Fruit fly (Drosophila melanogaster) whole organism, embryonic: ENCODE measurements around the gene CG1801.

Experiments
- ATbp ChIP-seq: fragments of 200-800 bp; sonication (Bioruptor generic); optimal IDR thresholded peaks from 2 replicates; lab custom pipeline; 2017; ENCODE audit warnings: missing biosample characterization, mild to moderate bottlenecking, missing genetic modification characterization, missing genetic modification reagents
- Bdp1 ChIP-seq: fragments of 200-800 bp; sonication (Bioruptor generic); optimal IDR thresholded peaks from 3 replicates; lab custom pipeline; 2016; ENCODE audit warnings: missing biosample characterization, missing genetic modification characterization
- CG1603 ChIP-seq: fragments of 200-800 bp; sonication (Bioruptor generic); optimal IDR thresholded peaks from 2 replicates; lab custom pipeline; 2019; ENCODE audit warnings: missing biosample characterization, mild to moderate bottlenecking, missing genetic modification characterization, moderate library complexity
- CG16815 ChIP-seq: fragments of 200-800 bp; sonication (Bioruptor generic); optimal IDR thresholded peaks from 3 replicates; lab custom pipeline; 2017; ENCODE audit warnings: missing biosample characterization, mild to moderate bottlenecking, missing genetic modification characterization
- CG17612 ChIP-seq: fragments of 200-800 bp; sonication (Bioruptor generic); IDR thresholded peaks from 2 replicates; pipeline ENCODE4 v1.3.6; 2022; ENCODE audit warnings: missing biosample characterization, missing genetic modification characterization
- CG18619 ChIP-seq: fragments of 200-800 bp; sonication (Bioruptor generic); optimal IDR thresholded peaks from 3 replicates; lab custom pipeline; 2017; ENCODE audit warnings: missing biosample characterization, mild to moderate bottlenecking, missing genetic modification characterization
- CG32772 ChIP-seq: fragments of 200-800 bp; sonication (Bioruptor generic); IDR thresholded peaks from 2 replicates; pipeline ENCODE4 v1.3.6; 2022; ENCODE audit warnings: missing biosample characterization, missing genetic modification characterization
- CG33557 ChIP-seq: fragments of 200-800 bp; sonication (Bioruptor generic); optimal IDR thresholded peaks from 2 replicates; lab custom pipeline; 2019; ENCODE audit warnings: missing biosample characterization, mild to moderate bottlenecking, missing genetic modification characterization, moderate library complexity
- CG3838 ChIP-seq: fragments of 200-800 bp; sonication (Bioruptor generic); optimal IDR thresholded peaks from 3 replicates; lab custom pipeline; 2016; ENCODE audit warnings: missing biosample characterization, missing genetic modification characterization
- CG4328 ChIP-seq: fragments of 200-800 bp; sonication (Bioruptor generic); optimal IDR thresholded peaks from 3 replicates; lab custom pipeline; 2017; ENCODE audit warnings: missing biosample characterization, missing genetic modification reagents, missing genetic modification characterization
- CG4730 ChIP-seq: fragments of 200-800 bp; sonication (Bioruptor generic); IDR thresholded peaks from 2 replicates; pipeline ENCODE4 v1.3.6; 2022; ENCODE audit warnings: missing biosample characterization, missing genetic modification characterization
- CG5180 ChIP-seq: fragments of 200-800 bp; sonication (Bioruptor generic); optimal IDR thresholded peaks from 3 replicates; lab custom pipeline; 2017; ENCODE audit warnings: missing biosample characterization, missing genetic modification characterization, mild to moderate bottlenecking, moderate library complexity, missing genetic modification reagents
- CG7556 ChIP-seq: fragments of 200-800 bp; sonication (Bioruptor generic); optimal IDR thresholded peaks from 2 replicates; lab custom pipeline; 2017; ENCODE audit warnings: missing biosample characterization, mild to moderate bottlenecking, missing genetic modification characterization
- Dek ChIP-seq: fragments of 200-800 bp; sonication (Bioruptor generic); optimal IDR thresholded peaks from 3 replicates; lab custom pipeline; 2019; ENCODE audit warnings: missing biosample characterization, mild to moderate bottlenecking, missing genetic modification characterization, moderate library complexity
- Dip3 ChIP-seq: fragments of 200-800 bp; sonication (Bioruptor generic); optimal IDR thresholded peaks from 3 replicates; lab custom pipeline; 2016; ENCODE audit warnings: missing biosample characterization, missing genetic modification characterization
- Elba2 ChIP-seq: fragments of 200-800 bp; sonication (Bioruptor generic); optimal IDR thresholded peaks from 3 replicates; lab custom pipeline; 2016; ENCODE audit warnings: missing biosample characterization, missing genetic modification characterization
- Max ChIP-seq: fragments of 200-800 bp; sonication (Bioruptor generic); optimal IDR thresholded peaks from 2 replicates; lab custom pipeline; 2016; ENCODE audit warnings: missing biosample characterization, mild to moderate bottlenecking, missing genetic modification characterization
- Nf-YA ChIP-seq: fragments of 200-800 bp; sonication (Bioruptor generic); IDR thresholded peaks from 2 replicates; pipeline ENCODE4 v1.3.6; 2022; ENCODE audit warnings: missing biosample characterization, missing genetic modification characterization
- Rfx ChIP-seq: fragments of 200-800 bp; sonication (Bioruptor generic); IDR thresholded peaks from 2 replicates; pipeline ENCODE4 v1.3.6; 2022; ENCODE audit warnings: missing biosample characterization, missing genetic modification characterization
- Sin3A ChIP-seq: fragments of >200 bp; optimal IDR thresholded peaks from 2 replicates; lab custom pipeline; 2018
- Sox102F ChIP-seq: fragments of 200-800 bp; sonication (Bioruptor generic); optimal IDR thresholded peaks from 2 replicates; lab custom pipeline; 2018; ENCODE audit warnings: missing biosample characterization, mild to moderate bottlenecking, missing genetic modification characterization, moderate library complexity
- Sry-δ ChIP-seq: fragments of 200-800 bp; sonication (Bioruptor generic); optimal IDR thresholded peaks from 2 replicates; lab custom pipeline; 2016; ENCODE audit warnings: missing biosample characterization, missing genetic modification characterization
- Tbp ChIP-seq: fragments of >200 bp; optimal IDR thresholded peaks from 2 replicates; lab custom pipeline; 2018; ENCODE audit warnings: missing biosample characterization, missing genetic modification characterization
- bcd ChIP-seq: fragments of 200-800 bp; sonication (Bioruptor generic); optimal IDR thresholded peaks from 2 replicates; lab custom pipeline; 2017; ENCODE audit warnings: missing biosample characterization, mild to moderate bottlenecking, missing genetic modification characterization
- bowl ChIP-seq: fragments of 200-800 bp; sonication (Bioruptor generic); IDR thresholded peaks from 2 replicates; pipeline ENCODE4 v1.3.6; 2022; ENCODE audit warnings: missing biosample characterization, missing genetic modification characterization
- btn ChIP-seq: fragments of 200-800 bp; sonication (Bioruptor generic); optimal IDR thresholded peaks from 2 replicates; lab custom pipeline; 2016; ENCODE audit warnings: missing biosample characterization, missing genetic modification characterization
- eve ChIP-seq, 2 experiments: fragments of >200 bp; optimal IDR thresholded peaks; 2 replicates each; lab custom pipeline; 2017; ENCODE audit warnings: missing biosample characterization in 2 of 2, missing genetic modification characterization in 2 of 2
- eyg ChIP-seq: fragments of 200-800 bp; sonication (Bioruptor generic); optimal IDR thresholded peaks from 3 replicates; lab custom pipeline; 2016; ENCODE audit warnings: missing biosample characterization, missing genetic modification characterization
- fd96Cb ChIP-seq: fragments of 200-800 bp; sonication (Bioruptor generic); optimal IDR thresholded peaks from 2 replicates; lab custom pipeline; 2018; ENCODE audit warnings: missing biosample characterization, mild to moderate bottlenecking, missing genetic modification characterization, moderate library complexity
- gsb-n ChIP-seq: fragments of 200-800 bp; sonication (Bioruptor generic); optimal IDR thresholded peaks from 3 replicates; lab custom pipeline; 2018; ENCODE audit warnings: missing biosample characterization, mild to moderate bottlenecking, missing genetic modification characterization
- hkb ChIP-seq, 2 experiments: fragments of 200-800 bp in 1 of 2; fragments of >200 bp in 1 of 2; sonication (Bioruptor generic) in 1 of 2; IDR thresholded peaks in 1 of 2; optimal IDR thresholded peaks in 1 of 2; 2 replicates each; pipeline versions ENCODE4 v1.3.6 to Lab custom; 2017 to 2022; ENCODE audit warnings: missing biosample characterization in 1 of 2, missing genetic modification characterization in 1 of 2
- lab ChIP-seq: fragments of 200-800 bp; sonication (Bioruptor generic); optimal IDR thresholded peaks from 3 replicates; lab custom pipeline; 2017; ENCODE audit warnings: missing biosample characterization, missing genetic modification characterization, mild to moderate bottlenecking, moderate library complexity, missing genetic modification reagents
- maf-S ChIP-seq: fragments of 200-800 bp; sonication (Bioruptor generic); optimal IDR thresholded peaks from 2 replicates; lab custom pipeline; 2016; ENCODE audit warnings: missing biosample characterization, missing genetic modification characterization
- mld ChIP-seq: fragments of 200-800 bp; sonication (Bioruptor generic); IDR thresholded peaks from 3 replicates; pipeline ENCODE4 v1.3.6; 2022; ENCODE audit warnings: missing biosample characterization, missing genetic modification characterization; ENCODE audit not compliant: partially characterized antibody
- onecut ChIP-seq: fragments of 200-800 bp; sonication (Bioruptor generic); IDR thresholded peaks from 2 replicates; pipeline ENCODE4 v1.3.6; 2022; ENCODE audit warnings: missing biosample characterization, missing genetic modification characterization
- sna ChIP-seq: fragments of 200-800 bp; sonication (Bioruptor generic); IDR thresholded peaks from 2 replicates; pipeline ENCODE4 v1.3.6; 2022; ENCODE audit warnings: missing biosample characterization, missing genetic modification characterization; ENCODE audit not compliant: partially characterized antibody
- sob ChIP-seq: fragments of 200-800 bp; sonication (Bioruptor generic); IDR thresholded peaks from 2 replicates; pipeline ENCODE4 v1.3.6; 2022; ENCODE audit warnings: missing biosample characterization, missing genetic modification characterization
- sqz ChIP-seq: fragments of 200-800 bp; sonication (Bioruptor generic); optimal IDR thresholded peaks from 3 replicates; lab custom pipeline; 2018; ENCODE audit warnings: missing biosample characterization, mild to moderate bottlenecking, missing genetic modification characterization
- sr ChIP-seq: fragments of 200-800 bp; sonication (Bioruptor generic); IDR thresholded peaks from 3 replicates; pipeline ENCODE4 v1.3.6; 2022; ENCODE audit warnings: missing biosample characterization, missing genetic modification characterization
- twi ChIP-seq: fragments of 200-800 bp; optimal IDR thresholded peaks from 2 replicates; lab custom pipeline; 2019; ENCODE audit warnings: missing biosample characterization, mild to moderate bottlenecking, missing genetic modification characterization, moderate library complexity
- wdn ChIP-seq: fragments of 200-800 bp; sonication (Bioruptor generic); IDR thresholded peaks from 2 replicates; pipeline ENCODE4 v1.3.6; 2022; ENCODE audit warnings: missing biosample characterization, missing genetic modification characterization

Gene CG1801

DNA sequence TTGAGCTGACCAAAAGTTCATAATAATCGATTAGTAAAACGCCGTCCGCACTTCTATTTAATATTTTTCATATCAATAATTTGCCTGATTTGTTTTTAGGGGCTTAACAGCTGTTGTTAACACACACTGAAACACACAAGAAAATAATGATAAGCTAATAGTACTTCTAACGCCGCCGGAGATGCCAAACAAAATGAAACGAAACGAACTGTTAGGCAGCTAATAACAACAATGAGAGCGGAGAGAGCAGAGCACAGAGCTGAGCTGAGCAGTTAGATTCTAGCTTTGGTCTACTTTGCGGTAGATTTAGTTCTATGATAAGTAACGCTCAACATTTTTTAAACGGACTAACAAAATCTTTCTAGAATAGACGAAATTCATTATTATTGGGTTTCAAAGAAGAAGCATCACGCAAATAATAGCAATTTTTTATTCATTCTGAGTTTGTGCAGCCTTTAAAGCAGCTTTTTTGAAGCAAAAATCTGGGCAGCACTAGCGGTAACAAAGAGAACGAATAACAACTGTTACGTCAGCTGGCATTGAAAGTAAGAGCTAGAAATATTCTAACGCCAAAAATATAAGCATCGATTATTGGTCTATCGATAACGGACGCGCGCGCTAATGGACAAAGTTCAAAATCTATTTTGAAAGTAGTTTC, 10.7 kb downstream of the CG1801 start, which contains the start of gene Abca3 (continued):
- TF ChIP-seq Bdp1 (GFP tag; lab: Kevin White, UChicago) (no peak), sna (GFP tag; lab: Robert Waterston, UW) (no peak), Sox102F (peak; percentile 14), mld (GFP tag; lab: Robert Waterston, UW) (no peak), Rfx (peak; percentile 82), ATbp (GFP tag; lab: Kevin White, UChicago) (no peak), Nf-YA (no peak), Elba2 (GFP tag; lab: Kevin White, UChicago) (no peak), Dek (tag; lab: Kevin White, UChicago) (peak; percentile 57), onecut (GFP tag; lab: Robert Waterston, UW) (no peak), bowl (no peak), CG16815 (GFP tag; lab: Kevin White, UChicago) (peak; percentile 4), eyg (GFP tag; lab: Kevin White, UChicago) (peak; percentile 50), maf-S (peak; percentile 37), CG1603 (tag; lab: Kevin White, UChicago) (peak; percentile 9), CG33557 (GFP tag; lab: Kevin White, UChicago) (peak; percentile 55), CG7556 (GFP tag; lab: Kevin White, UChicago) (peak; percentile 72), CG18619 (GFP tag; lab: Kevin White, UChicago) (peak; percentile 52), lab (GFP tag; lab: Kevin White, UChicago) (peak; percentile 79), wdn (GFP tag; lab: Robert Waterston, UW) (peak; percentile 54), hkb (optimal IDR thresholded peaks at IDR 0.05; lab: Kevin White, UChicago) (peak; percentile 47), hkb (GFP tag; IDR thresholded peaks at IDR 0.05; lab: Robert Waterston, UW) (peak; percentile 41; the same call in 1 of the 2 replicates), Dip3 (GFP tag; lab: Kevin White, UChicago) (peak; percentile 57), bcd (GFP tag; lab: Kevin White, UChicago) (peak; percentile 63), Sin3A (lab: Kevin White, UChicago) (peak; percentile 38), CG5180 (peak; percentile 9), Sry-δ (GFP tag; lab: Kevin White, UChicago) (peak; percentile 56), Max (GFP tag; lab: Kevin White, UChicago) (peak; percentile 48), sob (GFP tag; lab: Robert Waterston, UW) (peak; percentile 71), fd96Cb (tag; lab: Kevin White, UChicago) (peak; percentile 29), Tbp (GFP tag; lab: Kevin White, UChicago) (no peak), twi (tag; lab: Kevin White, UChicago) (peak; percentile 57), CG4730 (peak; percentile 19; the same call in 1 of the 2 replicates), btn (peak; percentile 10), CG3838 (GFP tag; lab: Kevin White, UChicago) (peak; percentile 40), gsb-n (tag; lab: Kevin White, UChicago) (peak; percentile 23), sqz (GFP tag; lab: Kevin White, UChicago) (peak; percentile 17), CG32772 (GFP tag; lab: Robert Waterston, UW) (no peak), CG17612 (no peak)

DNA sequence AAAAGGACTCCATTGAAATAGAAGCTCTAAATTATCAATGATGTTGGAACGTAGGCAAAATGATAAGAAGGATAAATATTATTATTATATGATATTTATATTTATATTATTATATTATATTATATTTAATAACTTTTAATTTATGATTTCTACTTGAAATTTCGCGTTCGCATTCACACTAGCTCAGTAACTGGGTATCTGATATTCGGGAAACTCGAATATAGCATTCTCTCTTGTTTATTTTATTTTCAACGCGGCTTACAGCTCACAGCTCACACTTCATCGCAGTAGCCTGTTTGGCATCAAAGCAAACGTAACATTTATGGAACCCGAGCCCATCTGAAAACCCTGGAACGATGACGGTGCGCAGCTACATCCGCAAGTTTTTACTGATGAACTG, 32.3 kb downstream of the CG1801 start, which contains the start of gene CG1494:
TSS of gene CG1494 (plus strand) at position 301 of the 400 bp plus-strand sequence.
- TF ChIP-seq Max (GFP tag; lab: Kevin White, UChicago) = no peak
- TF ChIP-seq sr (GFP tag; lab: Robert Waterston, UW) = no peak
- TF ChIP-seq eve (GFP tag; optimal IDR thresholded peaks at IDR 0.05; lab: Kevin White, UChicago) = no peak
- no peak for TF ChIP-seq CG4328 (GFP tag; lab: Kevin White, UChicago)
- TF ChIP-seq Bdp1 (GFP tag; lab: Kevin White, UChicago) = no peak
